Worm (Caenorhabditis elegans): Measurements from ENCODE around the gene B0513.90.

- TF ChIP-seq lin-15B (tag; optimal IDR thresholded peaks at IDR 0.05) (no peak), snu-23 (GFP tag; optimal IDR thresholded peaks at IDR 0.05) (no peak), dpl-1 (GFP tag; optimal IDR thresholded peaks at IDR 0.05) (no peak), elt-2 (tag; optimal IDR thresholded peaks at IDR 0.05) (no peak), ama-1 (optimal IDR thresholded peaks at IDR 0.05) (no peak), mef-2 (tag; optimal IDR thresholded peaks at IDR 0.05) (no peak), mdl-1 (tag; optimal IDR thresholded peaks at IDR 0.05) (no peak), sptf-1 (tag; optimal IDR thresholded peaks at IDR 0.05) (no peak)
Measured at ce11 chrIV:13888164-13888518, 21.3 kb downstream of the B0513.90 start.

All from whole organism, L1 larva.